Worm (Caenorhabditis elegans): ENCODE data around the gene dot-1.3.

DNA sequence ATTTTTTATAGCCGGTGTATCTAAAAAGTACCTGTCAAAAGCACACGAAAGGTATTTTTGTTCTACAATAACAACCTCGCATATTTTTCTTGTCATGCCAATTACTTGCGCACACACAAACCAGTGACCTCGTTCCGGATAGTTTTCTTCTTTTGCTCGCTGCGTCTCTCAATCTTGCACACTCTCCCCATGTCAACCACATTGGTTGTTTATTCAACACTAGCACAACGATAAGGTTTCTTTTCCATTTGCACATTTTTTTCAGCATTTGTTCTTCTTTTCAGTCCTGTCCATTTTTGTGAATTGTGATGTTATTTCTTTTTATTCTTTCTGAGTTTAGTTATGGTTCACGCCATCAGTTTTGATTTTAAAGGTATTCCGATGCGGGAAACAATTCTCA lies 47.6 kb upstream of the dot-1.3 start, which contains the start of gene F42F12.3:
- TF ChIP-seq nfya-1 (tag; optimal IDR thresholded peaks at IDR 0.05) (no peak), syd-9 (tag; optimal IDR thresholded peaks at IDR 0.05) (no peak), fax-1 (tag; optimal IDR thresholded peaks at IDR 0.05) (no peak), pqm-1 (tag; optimal IDR thresholded peaks at IDR 0.05) (no peak), nhr-11 (tag; optimal IDR thresholded peaks at IDR 0.05) (no peak), unc-3 (GFP tag; conservative IDR thresholded peaks at IDR 0.05) (no peak), unc-3 (tag; optimal IDR thresholded peaks at IDR 0.05) (no peak), sox-4 (tag; optimal IDR thresholded peaks at IDR 0.05) (no peak), ahr-1 (tag; optimal IDR thresholded peaks at IDR 0.05) (no peak), ceh-19 (GFP tag; optimal IDR thresholded peaks at IDR 0.05) (no peak), ceh-9 (tag; optimal IDR thresholded peaks at IDR 0.05) (no peak)
